Fruit fly (Drosophila melanogaster): ENCODE data around the gene CG9737.
A peak's percentile ranks its signal among the peaks of the same experiment; 100 is the strongest.

The CG9737 gene

DNA sequence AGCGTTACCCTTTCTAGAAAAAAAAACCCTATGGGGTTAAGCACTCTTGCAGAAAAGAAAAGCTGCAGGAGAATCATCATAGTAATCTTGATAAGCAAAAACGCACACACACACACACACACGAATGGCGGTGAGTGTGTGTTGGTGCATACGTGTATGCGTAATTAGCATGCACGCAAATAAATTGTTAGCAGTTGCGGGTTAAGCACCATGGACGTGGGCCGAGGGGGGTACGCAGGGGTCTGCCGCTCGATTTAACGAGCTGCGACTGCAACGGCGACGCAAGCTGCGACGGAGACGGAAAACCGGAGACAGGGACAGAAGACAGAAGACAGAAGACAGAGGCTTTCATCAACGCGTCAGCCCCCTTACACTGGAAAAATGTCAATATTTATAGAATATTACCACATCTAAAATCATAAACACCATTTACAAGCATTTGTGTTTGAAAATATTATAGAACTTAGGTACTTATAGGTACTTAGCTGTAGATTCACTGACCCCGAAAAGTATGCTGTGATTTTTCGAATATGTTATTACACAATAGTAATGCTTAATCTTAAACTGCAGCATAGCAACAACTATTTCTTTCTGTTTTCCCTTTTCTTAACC lies 21.7 kb upstream of the CG9737 start (continued):
- TF ChIP-seq CG31627 (GFP tag; optimal IDR thresholded peaks at IDR 0.05) (peak; percentile 5), CG9139 (GFP tag; optimal IDR thresholded peaks at IDR 0.05) (no peak), cyc (GFP tag; optimal IDR thresholded peaks at IDR 0.05) (no peak), Hr39 (GFP tag; optimal IDR thresholded peaks at IDR 0.05) (no peak), vri (GFP tag; optimal IDR thresholded peaks at IDR 0.05) (no peak), CG10631 (GFP tag; optimal IDR thresholded peaks at IDR 0.05) (no peak), Smox (GFP tag; optimal IDR thresholded peaks at IDR 0.05) (no peak), CG8319 (GFP tag; optimal IDR thresholded peaks at IDR 0.05) (no peak), CG6792 (GFP tag; optimal IDR thresholded peaks at IDR 0.05) (no peak), Gug (GFP tag; IDR thresholded peaks at IDR 0.05) (peak; percentile 54), Ets96B (tag; optimal IDR thresholded peaks at IDR 0.05) (peak; percentile 71), Eip78C (GFP tag) (peak; percentile 72), Ets21C (GFP tag; optimal IDR thresholded peaks at IDR 0.05) (no peak), CG8632 (GFP tag; optimal IDR thresholded peaks at IDR 0.05) (no peak), Blimp-1 (GFP tag; optimal IDR thresholded peaks at IDR 0.05) (no peak), esn (GFP tag; optimal IDR thresholded peaks at IDR 0.05) (no peak), ss (GFP tag; optimal IDR thresholded peaks at IDR 0.05) (peak in 1 of 2 experiments; percentile 74)

DNA sequence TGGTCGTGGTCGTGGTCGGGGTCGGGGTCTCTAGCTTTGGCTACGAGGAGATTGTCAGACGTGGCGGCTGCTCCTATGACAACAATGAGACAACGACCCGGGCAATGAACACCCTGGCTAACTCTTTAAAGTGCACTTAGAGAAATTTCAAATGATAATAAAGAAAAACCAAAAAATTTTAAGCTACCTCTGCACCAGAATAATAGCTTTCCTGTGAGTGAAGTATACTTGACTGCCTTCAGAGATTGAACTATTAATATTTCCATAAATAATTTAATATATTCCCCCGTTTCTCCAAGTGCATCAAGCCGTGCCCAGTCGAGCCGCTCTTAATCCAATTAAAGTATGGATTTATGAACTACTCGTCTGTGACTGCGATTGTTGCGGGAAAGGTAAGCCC lies 20.6 kb upstream of the CG9737 start:
- TF ChIP-seq Ets21C (GFP tag; optimal IDR thresholded peaks at IDR 0.05): no peak
- TF ChIP-seq Eip75B (GFP tag; optimal IDR thresholded peaks at IDR 0.05): peak; percentile 77
- peak; percentile 58 for TF ChIP-seq CG16779 (tag; optimal IDR thresholded peaks at IDR 0.05)
- TF ChIP-seq Sox102F (GFP tag; optimal IDR thresholded peaks at IDR 0.05): no peak
- peak; percentile 64 for TF ChIP-seq CG6792 (GFP tag; optimal IDR thresholded peaks at IDR 0.05)
- peak; percentile 49 for TF ChIP-seq Hr4 (GFP tag; optimal IDR thresholded peaks at IDR 0.05)
- TF ChIP-seq spab (GFP tag; optimal IDR thresholded peaks at IDR 0.05): peak; percentile 61
- TF ChIP-seq CG34406 (GFP tag; optimal IDR thresholded peaks at IDR 0.05): peak; percentile 38
- no peak for TF ChIP-seq Lpt (GFP tag; optimal IDR thresholded peaks at IDR 0.05)
- TF ChIP-seq Eip78C (GFP tag): peak; percentile 93
- no peak for TF ChIP-seq Hr38 (GFP tag; optimal IDR thresholded peaks at IDR 0.05)
- TF ChIP-seq CG10631 (GFP tag; optimal IDR thresholded peaks at IDR 0.05): peak; percentile 81
- peak; percentile 70 for TF ChIP-seq CG1621 (tag; optimal IDR thresholded peaks at IDR 0.05)
- peak; percentile 30 for TF ChIP-seq CG8632 (GFP tag; optimal IDR thresholded peaks at IDR 0.05)
- TF ChIP-seq CG11902 (GFP tag; optimal IDR thresholded peaks at IDR 0.05): no peak
- peak; percentile 49; the same call in 1 of the 2 replicates for TF ChIP-seq Gug (GFP tag; IDR thresholded peaks at IDR 0.05)
- TF ChIP-seq CG11294 (GFP tag; IDR thresholded peaks at IDR 0.05): no peak
- TF ChIP-seq fd59A (GFP tag; optimal IDR thresholded peaks at IDR 0.05): peak; percentile 48
- peak; percentile 87 for TF ChIP-seq svp (GFP tag)
- peak; percentile 23 for TF ChIP-seq CG9139 (GFP tag; optimal IDR thresholded peaks at IDR 0.05)
- TF ChIP-seq eg (GFP tag; IDR thresholded peaks at IDR 0.05): 0 out of 3 replicates have a peak, but pooled peaks have one; percentile 44
- no peak for TF ChIP-seq vri (GFP tag; optimal IDR thresholded peaks at IDR 0.05)
- TF ChIP-seq Blimp-1 (GFP tag; optimal IDR thresholded peaks at IDR 0.05): no peak
- TF ChIP-seq acj6 (GFP tag; optimal IDR thresholded peaks at IDR 0.05): peak; percentile 66
- TF ChIP-seq CG7368 (GFP tag; optimal IDR thresholded peaks at IDR 0.05): no peak
- peak; percentile 73 for TF ChIP-seq CG8119 (GFP tag; IDR thresholded peaks at IDR 0.05)
- TF ChIP-seq CG32006 (GFP tag; optimal IDR thresholded peaks at IDR 0.05): peak; percentile 67
- TF ChIP-seq lz (GFP tag; optimal IDR thresholded peaks at IDR 0.05): peak; percentile 17
- TF ChIP-seq OdsH (GFP tag; optimal IDR thresholded peaks at IDR 0.05): peak; percentile 60
- TF ChIP-seq net (GFP tag; optimal IDR thresholded peaks at IDR 0.05): peak; percentile 52
- TF ChIP-seq CG10669 (GFP tag; optimal IDR thresholded peaks at IDR 0.05): peak; percentile 41
- no peak for TF ChIP-seq fkh (GFP tag; optimal IDR thresholded peaks at IDR 0.05)
- peak; percentile 62 to 77 for TF ChIP-seq ss (GFP tag; optimal IDR thresholded peaks at IDR 0.05)
- peak; percentile 31 for TF ChIP-seq CG4318 (GFP tag; optimal IDR thresholded peaks at IDR 0.05)
- peak; percentile 2 for TF ChIP-seq CG31627 (GFP tag; optimal IDR thresholded peaks at IDR 0.05)
- peak; percentile 56 for TF ChIP-seq esn (GFP tag; optimal IDR thresholded peaks at IDR 0.05)
- TF ChIP-seq CG11762 (GFP tag; optimal IDR thresholded peaks at IDR 0.05; ENCODE audit: insufficient read depth): no peak
- TF ChIP-seq pdm3 (GFP tag; optimal IDR thresholded peaks at IDR 0.05): peak; percentile 49
- TF ChIP-seq cyc (GFP tag; optimal IDR thresholded peaks at IDR 0.05): no peak
- peak; percentile 35 for TF ChIP-seq CG6808 (GFP tag; optimal IDR thresholded peaks at IDR 0.05)
- peak; percentile 79 for TF ChIP-seq Ets96B (tag; optimal IDR thresholded peaks at IDR 0.05)
- no peak for TF ChIP-seq CG6276 (GFP tag; optimal IDR thresholded peaks at IDR 0.05)
- peak; percentile 34 for TF ChIP-seq Sox14 (GFP tag; optimal IDR thresholded peaks at IDR 0.05)
- peak; percentile 74 for TF ChIP-seq dsx (GFP tag; optimal IDR thresholded peaks at IDR 0.05; ENCODE audit: poor library complexity, severe bottlenecking)

Data from whole organism, prepupa.